Fruit fly (Drosophila melanogaster) S2 (cell line): ENCODE results near the gene ph-d.

Experiments
- CG8478 ChIP-seq: fragments of >200 bp; optimal IDR thresholded peaks from 2 replicates; lab custom pipeline; 2018
- CTCF ChIP-seq, 2 experiments: fragments of >200 bp; optimal IDR thresholded peaks; 2 replicates each; lab custom pipeline; 2018

DNA sequence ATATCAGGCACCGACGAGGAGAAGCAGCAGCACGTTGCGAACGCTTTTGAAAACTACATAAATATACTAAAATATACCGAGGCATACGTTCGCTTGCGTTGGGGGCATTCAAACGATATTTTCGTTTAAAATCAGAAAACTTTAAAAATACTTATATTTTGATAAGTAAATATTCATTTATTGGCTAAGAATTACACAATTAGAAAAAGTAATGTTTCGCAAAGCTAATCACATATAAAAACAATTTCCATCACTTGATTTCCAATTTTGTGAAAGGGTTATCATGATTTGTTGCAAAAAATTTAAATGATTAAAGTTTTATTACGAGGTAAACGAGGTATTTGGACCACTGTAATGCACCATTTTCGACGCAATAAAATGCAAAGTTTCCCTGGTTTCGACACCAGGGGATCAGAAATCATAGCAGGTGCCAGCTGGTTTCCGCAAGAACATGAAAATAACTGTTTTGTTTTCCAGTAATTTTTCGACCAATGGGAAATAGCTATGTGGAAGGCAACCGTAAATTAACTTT is 47.2 kb downstream of the ph-d start, which contains the start of gene CG4045:
- TF ChIP-seq CTCF (optimal IDR thresholded peaks at IDR 0.05; lab: Kevin White, UChicago) (no peak), CG8478 (lab: Kevin White, UChicago) (no peak)
